Fruit fly (Drosophila melanogaster) whole organism, wandering third instar larva: Measurements from ENCODE around the gene CG32820.
"Not testable (repeated sequence)": the region's sequence is repeated elsewhere in the genome, so short reads cannot be mapped to it uniquely, and the experiment has no call there.

Experiments
- Abd-B ChIP-seq: fragments of >200 bp; optimal IDR thresholded peaks from 2 replicates; lab custom pipeline; 2017; ENCODE audit warnings: missing biosample characterization, missing genetic modification characterization
- CG32264 ChIP-seq: fragments of 200-800 bp; sonication (Bioruptor generic); optimal IDR thresholded peaks from 2 replicates; lab custom pipeline; 2016; ENCODE audit warnings: missing biosample characterization, missing genetic modification characterization
- CG9705 ChIP-seq: fragments of 200-800 bp; sonication (Bioruptor generic); optimal IDR thresholded peaks from 2 replicates; lab custom pipeline; 2018; ENCODE audit warnings: missing biosample characterization, mild to moderate bottlenecking, missing genetic modification characterization
- CrebA ChIP-seq: fragments of 200-800 bp; sonication (Bioruptor generic); optimal IDR thresholded peaks from 2 replicates; lab custom pipeline; 2016; ENCODE audit warnings: missing biosample characterization, mild to moderate bottlenecking, missing genetic modification characterization, borderline replicate concordance
- Dfd ChIP-seq: fragments of >200 bp; optimal IDR thresholded peaks from 2 replicates; lab custom pipeline; 2017; ENCODE audit warnings: missing biosample characterization, missing genetic modification characterization
- Dif ChIP-seq: fragments of 200-275, 200-300 bp; sonication (Bioruptor generic); optimal IDR thresholded peaks from 2 replicates; lab custom pipeline; 2018; ENCODE audit warnings: missing biosample characterization, missing genetic modification characterization; ENCODE audit not compliant: partially characterized antibody
- GATAd ChIP-seq: sonication (Bioruptor generic); optimal IDR thresholded peaks from 2 replicates; lab custom pipeline; 2016; ENCODE audit warnings: missing biosample characterization, missing genetic modification characterization
- HLH106 ChIP-seq: fragments of 200-800 bp; optimal IDR thresholded peaks from 3 replicates; lab custom pipeline; 2019; ENCODE audit warnings: missing biosample characterization, mild to moderate bottlenecking, missing genetic modification characterization, moderate library complexity
- Hnf4 ChIP-seq: fragments of 200-800 bp; sonication (Bioruptor generic); optimal IDR thresholded peaks from 2 replicates; lab custom pipeline; 2016; ENCODE audit warnings: missing biosample characterization, mild to moderate bottlenecking, missing genetic modification characterization
- Hr78 ChIP-seq: fragments of >200 bp; optimal IDR thresholded peaks from 2 replicates; lab custom pipeline; 2017; ENCODE audit warnings: missing biosample characterization, missing genetic modification characterization
- Hr83 ChIP-seq: fragments of 200-300 bp; sonication (Bioruptor generic); optimal IDR thresholded peaks from 2 replicates; lab custom pipeline; 2016; ENCODE audit warnings: missing biosample characterization, mild to moderate bottlenecking, missing genetic modification characterization, moderate library complexity; ENCODE audit not compliant: poor library complexity, severe bottlenecking
- Jra ChIP-seq: sonication (Bioruptor generic); optimal IDR thresholded peaks from 2 replicates; lab custom pipeline; 2016; ENCODE audit warnings: missing biosample characterization, missing genetic modification characterization
- Mio ChIP-seq: sonication (Bioruptor generic); optimal IDR thresholded peaks from 2 replicates; lab custom pipeline; 2016; ENCODE audit warnings: missing biosample characterization, missing genetic modification characterization
- Myc ChIP-seq: fragments of >200 bp; optimal IDR thresholded peaks from 2 replicates; lab custom pipeline; 2017
- N ChIP-seq: fragments of >200 bp; optimal IDR thresholded peaks from 2 replicates; lab custom pipeline; 2018; ENCODE audit warnings: missing biosample characterization, missing external identifiers, missing genetic modification characterization
- OdsH ChIP-seq: fragments of 200-800 bp; sonication (Bioruptor generic); optimal IDR thresholded peaks from 2 replicates; lab custom pipeline; 2016; ENCODE audit warnings: missing biosample characterization, mild to moderate bottlenecking, missing genetic modification characterization
- Rel ChIP-seq, 2 experiments: fragments of 200-800 bp; sonication (Bioruptor generic) in 1 of 2; optimal IDR thresholded peaks; 2 replicates in 1 of 2; 3 replicates in 1 of 2; lab custom pipeline; 2016 to 2019; ENCODE audit warnings: mild to moderate bottlenecking in 2 of 2, missing biosample characterization in 2 of 2, missing genetic modification characterization in 2 of 2, moderate library complexity in 1 of 2
- Sp1 ChIP-seq: fragments of 200-800 bp; sonication (Bioruptor generic); optimal IDR thresholded peaks from 3 replicates; lab custom pipeline; 2019; ENCODE audit warnings: missing biosample characterization, mild to moderate bottlenecking, missing genetic modification characterization, moderate library complexity
- Vsx2 ChIP-seq: fragments of 200-300, 225-300 bp; sonication (Bioruptor generic); optimal IDR thresholded peaks from 2 replicates; lab custom pipeline; 2018; ENCODE audit warnings: missing biosample characterization, missing genetic modification characterization; ENCODE audit not compliant: partially characterized antibody
- br ChIP-seq: fragments of 200-800 bp; sonication (Bioruptor generic); optimal IDR thresholded peaks from 2 replicates; lab custom pipeline; 2016; ENCODE audit warnings: missing biosample characterization, missing genetic modification characterization
- brk ChIP-seq: fragments of 200-800 bp; sonication (Bioruptor generic); optimal IDR thresholded peaks from 2 replicates; lab custom pipeline; 2016; ENCODE audit warnings: missing biosample characterization, mild to moderate bottlenecking, missing genetic modification characterization
- dl ChIP-seq, 2 experiments: fragments of 175-275, 200-275 bp in 1 of 2; fragments of 200-275 bp in 1 of 2; sonication (Bioruptor generic); optimal IDR thresholded peaks; lab custom pipeline; 2018; ENCODE audit warnings: mild to moderate bottlenecking in 2 of 2, missing biosample characterization in 2 of 2, missing genetic modification characterization in 2 of 2, moderate library complexity in 2 of 2; ENCODE audit not compliant: partially characterized antibody in 2 of 2, insufficient read depth in 1 of 2
- dmrt93B ChIP-seq: fragments of 200-800 bp; sonication (Bioruptor generic); optimal IDR thresholded peaks from 2 replicates; lab custom pipeline; 2018; ENCODE audit warnings: missing biosample characterization, mild to moderate bottlenecking, missing genetic modification characterization
- dsf ChIP-seq: sonication (Bioruptor generic); optimal IDR thresholded peaks from 2 replicates; lab custom pipeline; 2016; ENCODE audit warnings: missing biosample characterization, missing genetic modification characterization, borderline replicate concordance
- ey ChIP-seq: fragments of 200-800 bp; sonication (Bioruptor generic); optimal IDR thresholded peaks from 2 replicates; lab custom pipeline; 2016; ENCODE audit warnings: missing biosample characterization, missing genetic modification characterization
- foxo ChIP-seq, 2 experiments: fragments of 200-800 bp; sonication (Bioruptor generic); optimal IDR thresholded peaks; 2 replicates in 1 of 2; 3 replicates in 1 of 2; lab custom pipeline; 2016 to 2017; ENCODE audit warnings: missing biosample characterization in 2 of 2, missing genetic modification characterization in 2 of 2
- fru ChIP-seq: fragments of 200-800 bp; sonication (Bioruptor generic); optimal IDR thresholded peaks from 3 replicates; lab custom pipeline; 2016; ENCODE audit warnings: missing biosample characterization, mild to moderate bottlenecking, missing genetic modification characterization
- h ChIP-seq: fragments of 200-800 bp; sonication (Bioruptor generic); optimal IDR thresholded peaks from 3 replicates; lab custom pipeline; 2016; ENCODE audit warnings: missing biosample characterization, mild to moderate bottlenecking, missing genetic modification characterization
- jim ChIP-seq: fragments of 175-275, 200-325 bp; sonication (Bioruptor generic); optimal IDR thresholded peaks from 2 replicates; lab custom pipeline; 2016; ENCODE audit warnings: missing biosample characterization, mild to moderate bottlenecking, missing genetic modification characterization
- lola ChIP-seq: fragments of >200 bp; optimal IDR thresholded peaks from 2 replicates; lab custom pipeline; 2017; ENCODE audit warnings: missing biosample characterization, missing genetic modification characterization
- pan ChIP-seq: fragments of >200 bp; optimal IDR thresholded peaks from 2 replicates; lab custom pipeline; 2017
- psq ChIP-seq: fragments of 200-800 bp; sonication (Bioruptor generic); optimal IDR thresholded peaks from 3 replicates; lab custom pipeline; 2017; ENCODE audit warnings: missing biosample characterization, mild to moderate bottlenecking, missing genetic modification characterization, moderate library complexity
- rgr ChIP-seq: fragments of 200-800 bp; sonication (Bioruptor generic); optimal IDR thresholded peaks from 3 replicates; lab custom pipeline; 2016; ENCODE audit warnings: missing biosample characterization, mild to moderate bottlenecking, missing genetic modification characterization
- sv ChIP-seq: fragments of 200-800 bp; sonication (Bioruptor generic); optimal IDR thresholded peaks from 3 replicates; lab custom pipeline; 2016; ENCODE audit warnings: missing biosample characterization, missing genetic modification characterization
- usp ChIP-seq: fragments of >200 bp; optimal IDR thresholded peaks from 2 replicates; lab custom pipeline; 2017; ENCODE audit warnings: missing biosample characterization, missing genetic modification characterization
- woc ChIP-seq: sonication (Bioruptor generic); optimal IDR thresholded peaks from 2 replicates; lab custom pipeline; 2016; ENCODE audit warnings: missing biosample characterization, mild to moderate bottlenecking, missing genetic modification characterization

Gene CG32820

dm6 chrX:21615139-21615538 is at the start of gene CG32820:
TSS of gene CG32820 (minus strand) at chrX:21615239.
- TF ChIP-seq Hnf4, sv, dsf (GFP tag; lab: Kevin White, UChicago): not testable (repeated sequence)

dm6 chrX:21632852-21633251 is 17.8 kb upstream of the CG32820 start:
- TF ChIP-seq N (GFP tag; lab: Kevin White, UChicago) (peak; percentile 50), Hr83 (GFP tag; lab: Kevin White, UChicago) (no peak)

- TF ChIP-seq GATAd (GFP tag; lab: Kevin White, UChicago) (no peak), dmrt93B (GFP tag; lab: Kevin White, UChicago) (no peak), br (no peak), CrebA (GFP tag; lab: Kevin White, UChicago) (no peak), N (GFP tag; lab: Kevin White, UChicago) (no peak), pan (lab: Kevin White, UChicago) (no peak), CG32264 (GFP tag; lab: Kevin White, UChicago) (no peak), foxo (GFP tag; optimal IDR thresholded peaks at IDR 0.05; lab: Kevin White, UChicago) (no peak), CG9705 (no peak)
Measured at dm6 chrX:21632213-21632612, 17.2 kb upstream of the CG32820 start.

- no peak for TF ChIP-seq Abd-B (GFP tag; lab: Kevin White, UChicago)
- no peak for TF ChIP-seq Hr83 (GFP tag; lab: Kevin White, UChicago)
- TF ChIP-seq h, result peak; percentile 61
- TF ChIP-seq ey, result peak; percentile 41
- no peak for TF ChIP-seq brk (GFP tag; lab: Kevin White, UChicago)
- peak; percentile 24 for TF ChIP-seq psq (GFP tag; lab: Kevin White, UChicago)
- TF ChIP-seq HLH106 (tag; lab: Kevin White, UChicago), result peak; percentile 76
- peak; percentile 59 for TF ChIP-seq woc (GFP tag; lab: Kevin White, UChicago)
- no peak for TF ChIP-seq lola
- peak; percentile 49 for TF ChIP-seq sv (GFP tag; lab: Kevin White, UChicago)
- TF ChIP-seq Mio (GFP tag; lab: Kevin White, UChicago), result no peak
- TF ChIP-seq CG9705, result peak; percentile 61
- no peak for TF ChIP-seq Jra
- peak; percentile 37 for TF ChIP-seq Hnf4 (GFP tag; lab: Kevin White, UChicago)
- peak; percentile 44 for TF ChIP-seq OdsH (GFP tag; lab: Kevin White, UChicago)
- TF ChIP-seq fru (GFP tag; lab: Kevin White, UChicago), result peak; percentile 55
- peak; percentile 22 for TF ChIP-seq dmrt93B (GFP tag; lab: Kevin White, UChicago)
- TF ChIP-seq rgr (GFP tag; lab: Kevin White, UChicago), result peak; percentile 50
- peak; percentile 49 for TF ChIP-seq br
- peak in 1 of 2 experiments; percentile 66 for TF ChIP-seq foxo (GFP tag; optimal IDR thresholded peaks at IDR 0.05; lab: Kevin White, UChicago)
Measured at dm6 chrX:21631452-21631851, 16.4 kb upstream of the CG32820 start.

dm6 chrX:21630160-21630738 is 15.2 kb upstream of the CG32820 start:
- TF ChIP-seq CG9705, result no peak
- no peak for TF ChIP-seq OdsH (GFP tag; lab: Kevin White, UChicago)
- peak; percentile 71 for TF ChIP-seq N (GFP tag; lab: Kevin White, UChicago)
- TF ChIP-seq h, result no peak

- TF ChIP-seq Dif (GFP tag; lab: Kevin White, UChicago) (no peak), CrebA (GFP tag; lab: Kevin White, UChicago) (no peak), br (peak; percentile 50), Myc (lab: Kevin White, UChicago) (no peak), psq (GFP tag; lab: Kevin White, UChicago) (peak; percentile 52), dl (GFP tag; optimal IDR thresholded peaks at IDR 0.05; lab: Kevin White, UChicago; ENCODE audit: insufficient read depth in 1 of 2, partially characterized antibody in 2 of 2) (no peak), fru (GFP tag; lab: Kevin White, UChicago) (peak; percentile 69), foxo (GFP tag; optimal IDR thresholded peaks at IDR 0.05; lab: Kevin White, UChicago) (peak in 1 of 2 experiments; percentile 70), N (GFP tag; lab: Kevin White, UChicago) (no peak), Rel (GFP tag; optimal IDR thresholded peaks at IDR 0.05; lab: Kevin White, UChicago) (no peak), Rel (tag; optimal IDR thresholded peaks at IDR 0.05; lab: Kevin White, UChicago) (peak; percentile 48), Hr83 (GFP tag; lab: Kevin White, UChicago) (no peak), pan (lab: Kevin White, UChicago) (no peak), dmrt93B (GFP tag; lab: Kevin White, UChicago) (no peak), jim (no peak), Hr78 (GFP tag; lab: Kevin White, UChicago) (no peak), CG32264 (GFP tag; lab: Kevin White, UChicago) (peak; percentile 33), Sp1 (GFP tag; lab: Kevin White, UChicago) (peak; percentile 61), Dfd (GFP tag; lab: Kevin White, UChicago) (no peak), usp (GFP tag; lab: Kevin White, UChicago) (no peak), Vsx2 (no peak)
Measured at dm6 chrX:21629482-21630159, 14.6 kb upstream of the CG32820 start, which contains the start of gene DIP1. TSS of gene DIP1 (minus strand) at chrX:21630148.
